Fruit fly (Drosophila melanogaster): ENCODE data around the gene Cpr72Ec.

The Cpr72Ec gene

DNA sequence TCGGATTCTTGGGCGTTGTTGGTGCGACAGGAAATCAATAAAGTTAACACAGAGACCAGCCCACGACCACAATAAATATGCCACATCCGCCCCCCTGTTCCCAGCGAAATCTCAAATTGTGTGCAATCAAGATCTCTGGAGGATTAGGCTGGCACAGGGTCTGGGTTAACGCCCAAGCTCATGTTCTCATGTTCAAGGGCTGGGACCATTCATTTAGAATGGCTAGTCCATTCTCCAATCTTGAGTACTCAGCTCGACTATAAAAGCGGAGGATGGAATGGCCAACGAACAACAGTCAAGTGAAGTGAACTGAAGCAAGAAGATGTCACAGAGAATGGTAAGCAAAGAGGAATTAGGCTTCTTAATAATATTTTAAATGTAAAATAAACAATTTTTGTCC, 34.1 kb downstream of the Cpr72Ec start, which contains the start of gene CG13056:
TSS of gene CG13056 (plus strand) at position 301 of the 400 bp plus-strand sequence.
- TF ChIP-seq ss (GFP tag; optimal IDR thresholded peaks at IDR 0.05) (no peak), Sox14 (GFP tag; optimal IDR thresholded peaks at IDR 0.05) (no peak), Gug (GFP tag; IDR thresholded peaks at IDR 0.05) (no peak), Sox102F (GFP tag; optimal IDR thresholded peaks at IDR 0.05) (no peak)

DNA sequence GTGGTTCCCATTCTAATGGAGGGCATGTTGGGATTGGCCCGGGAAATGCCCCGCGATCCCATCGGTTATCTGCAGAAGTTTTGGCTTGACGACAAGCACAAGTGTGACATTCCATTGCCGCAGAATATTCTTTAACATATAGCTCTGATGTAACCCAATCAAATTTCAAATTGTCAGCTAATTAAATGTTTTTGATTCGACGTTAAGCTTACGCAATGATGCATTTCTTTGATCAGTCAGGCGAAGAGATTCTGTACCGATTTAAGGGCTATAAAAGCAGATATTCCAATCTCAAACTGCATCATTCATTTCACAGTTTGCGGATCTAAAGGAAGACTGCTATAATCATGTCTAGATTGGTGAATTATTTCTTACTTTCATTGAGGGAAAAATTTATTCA, 35.5 kb downstream of the Cpr72Ec start, which contains the start of gene retinin:
TSS of gene retinin (plus strand) at position 301 of the 400 bp plus-strand sequence.
- TF ChIP-seq Lpt (GFP tag; optimal IDR thresholded peaks at IDR 0.05) (no peak), CG11902 (GFP tag; optimal IDR thresholded peaks at IDR 0.05) (no peak), fd85E (GFP tag; optimal IDR thresholded peaks at IDR 0.05) (no peak), dsx (GFP tag; optimal IDR thresholded peaks at IDR 0.05; ENCODE audit: poor library complexity, severe bottlenecking) (no peak), Sox102F (GFP tag; optimal IDR thresholded peaks at IDR 0.05) (no peak), CG9139 (GFP tag; optimal IDR thresholded peaks at IDR 0.05) (no peak), lz (GFP tag; optimal IDR thresholded peaks at IDR 0.05) (no peak), salr (GFP tag; optimal IDR thresholded peaks at IDR 0.05) (no peak), CG6163 (GFP tag; IDR thresholded peaks at IDR 0.05) (no peak), CG32006 (GFP tag; optimal IDR thresholded peaks at IDR 0.05) (no peak), Sox15 (GFP tag; optimal IDR thresholded peaks at IDR 0.05) (no peak), eg (GFP tag; IDR thresholded peaks at IDR 0.05) (no peak), CG11294 (GFP tag; IDR thresholded peaks at IDR 0.05) (no peak), topi (GFP tag; optimal IDR thresholded peaks at IDR 0.05) (no peak), Met (GFP tag; optimal IDR thresholded peaks at IDR 0.05) (no peak), Sox14 (GFP tag; optimal IDR thresholded peaks at IDR 0.05) (no peak)

DNA sequence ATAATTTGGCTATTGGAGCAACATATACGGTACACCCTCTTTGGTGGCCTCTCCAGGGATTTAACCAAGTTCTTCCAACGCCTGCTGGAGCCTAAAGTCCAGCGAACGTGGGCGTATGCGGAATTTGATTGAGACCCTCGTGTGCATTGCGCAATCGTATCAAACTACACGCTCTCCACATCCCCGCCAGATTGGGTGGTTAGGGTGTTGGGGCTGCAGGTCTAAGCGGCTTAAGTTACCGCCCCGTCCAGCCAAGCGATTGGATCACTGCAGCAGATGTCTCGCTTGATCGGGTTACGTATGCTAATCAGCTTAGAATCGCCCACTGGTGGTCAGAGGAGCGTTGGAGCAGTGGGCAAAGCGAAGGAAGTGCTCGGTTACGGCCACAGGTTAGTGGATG, 36.4 kb downstream of the Cpr72Ec start, which contains the start of gene CG33060:
TSS of gene CG33060 (plus strand) at position 301 of the 400 bp plus-strand sequence.
- TF ChIP-seq CG31627 (GFP tag; optimal IDR thresholded peaks at IDR 0.05) (no peak), Lpt (GFP tag; optimal IDR thresholded peaks at IDR 0.05) (no peak), esn (GFP tag; optimal IDR thresholded peaks at IDR 0.05) (no peak), CG3919 (GFP tag; optimal IDR thresholded peaks at IDR 0.05) (no peak), salr (GFP tag; optimal IDR thresholded peaks at IDR 0.05) (no peak), cyc (GFP tag; optimal IDR thresholded peaks at IDR 0.05) (no peak), CG15336 (GFP tag; IDR thresholded peaks at IDR 0.05) (no peak), CG1621 (tag; optimal IDR thresholded peaks at IDR 0.05) (no peak), lz (GFP tag; optimal IDR thresholded peaks at IDR 0.05) (no peak), OdsH (GFP tag; optimal IDR thresholded peaks at IDR 0.05) (no peak), fd85E (GFP tag; optimal IDR thresholded peaks at IDR 0.05) (no peak), Blimp-1 (GFP tag; optimal IDR thresholded peaks at IDR 0.05) (no peak), Sox14 (GFP tag; optimal IDR thresholded peaks at IDR 0.05) (no peak), CG6276 (GFP tag; optimal IDR thresholded peaks at IDR 0.05) (no peak), CG11762 (GFP tag; optimal IDR thresholded peaks at IDR 0.05; ENCODE audit: insufficient read depth) (no peak), ss (GFP tag; optimal IDR thresholded peaks at IDR 0.05) (no peak), CG6854 (GFP tag; optimal IDR thresholded peaks at IDR 0.05) (no peak), CG6792 (GFP tag; optimal IDR thresholded peaks at IDR 0.05) (no peak), Hr4 (GFP tag; optimal IDR thresholded peaks at IDR 0.05) (no peak), Eip75B (GFP tag; optimal IDR thresholded peaks at IDR 0.05) (no peak)

DNA sequence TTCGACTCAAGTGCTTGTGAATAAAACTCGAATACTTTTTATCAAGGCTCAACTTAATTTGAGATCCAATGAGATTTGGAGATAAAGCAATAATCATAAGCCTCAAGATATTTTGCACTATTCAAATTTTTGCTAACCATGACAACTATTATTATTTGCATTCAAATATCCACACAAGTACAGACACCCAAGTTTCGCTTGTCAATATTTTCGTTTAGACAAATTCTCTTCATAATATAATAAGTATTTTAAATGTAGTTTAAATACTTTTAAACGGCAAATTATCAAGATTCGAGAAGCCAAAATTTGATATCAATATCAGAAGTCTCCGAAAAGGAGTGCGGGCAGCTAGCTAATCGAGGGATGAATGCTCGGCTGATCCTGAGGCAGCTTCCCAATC, 37.6 kb downstream of the Cpr72Ec start, which contains the start of gene CG33061:
TSS of gene CG33061 (plus strand) at position 301 of the 400 bp plus-strand sequence.
- no peak for TF ChIP-seq CG1621 (tag; optimal IDR thresholded peaks at IDR 0.05)
- no peak for TF ChIP-seq Eip93F (GFP tag; optimal IDR thresholded peaks at IDR 0.05)
- TF ChIP-seq CG4318 (GFP tag; optimal IDR thresholded peaks at IDR 0.05): no peak
- TF ChIP-seq fd85E (GFP tag; optimal IDR thresholded peaks at IDR 0.05): no peak
- no peak for TF ChIP-seq Smox (GFP tag; optimal IDR thresholded peaks at IDR 0.05)
- TF ChIP-seq Sox102F (GFP tag; optimal IDR thresholded peaks at IDR 0.05): no peak
- TF ChIP-seq CG11902 (GFP tag; optimal IDR thresholded peaks at IDR 0.05): no peak
- no peak for TF ChIP-seq Lpt (GFP tag; optimal IDR thresholded peaks at IDR 0.05)
- TF ChIP-seq CG32006 (GFP tag; optimal IDR thresholded peaks at IDR 0.05): no peak
